Worm (Caenorhabditis elegans) whole organism, mixed stage, embryonic: Measurements from ENCODE around the gene tmem-131.

Source experiments
- bed-3 ChIP-seq: fragments of 200-800 bp; sonication (Bioruptor generic); optimal IDR thresholded peaks from 3 replicates; lab custom pipeline; 2018; ENCODE audit warnings: mild to moderate bottlenecking, missing genetic modification characterization, moderate library complexity, missing compliant biosample characterization
- ces-1 ChIP-seq: fragments of 150-350 bp; optimal IDR thresholded peaks from 2 replicates; lab custom pipeline; 2014; ENCODE audit warnings: missing biosample characterization, missing genetic modification reagents, missing genetic modification characterization
- lin-13 ChIP-seq: fragments of 150-350 bp; optimal IDR thresholded peaks from 2 replicates; lab custom pipeline; 2014; ENCODE audit warnings: missing biosample characterization, missing genetic modification characterization
- snpc-4 ChIP-seq: fragments of 150-350 bp; optimal IDR thresholded peaks from 2 replicates; lab custom pipeline; 2014; ENCODE audit warnings: missing biosample characterization, missing genetic modification characterization
- tbx-8 ChIP-seq: fragments of 200-800 bp; sonication (Bioruptor generic); optimal IDR thresholded peaks from 2 replicates; lab custom pipeline; 2018; ENCODE audit warnings: mild to moderate bottlenecking, missing genetic modification characterization, moderate library complexity, missing compliant biosample characterization
- unc-39 ChIP-seq: fragments of 150-350 bp; optimal IDR thresholded peaks from 2 replicates; lab custom pipeline; 2014; ENCODE audit warnings: missing biosample characterization, missing genetic modification characterization
- unc-62 ChIP-seq: fragments of 150-350 bp; optimal IDR thresholded peaks from 2 replicates; lab custom pipeline; 2014; ENCODE audit warnings: missing biosample characterization, missing genetic modification reagents, missing genetic modification characterization

DNA sequence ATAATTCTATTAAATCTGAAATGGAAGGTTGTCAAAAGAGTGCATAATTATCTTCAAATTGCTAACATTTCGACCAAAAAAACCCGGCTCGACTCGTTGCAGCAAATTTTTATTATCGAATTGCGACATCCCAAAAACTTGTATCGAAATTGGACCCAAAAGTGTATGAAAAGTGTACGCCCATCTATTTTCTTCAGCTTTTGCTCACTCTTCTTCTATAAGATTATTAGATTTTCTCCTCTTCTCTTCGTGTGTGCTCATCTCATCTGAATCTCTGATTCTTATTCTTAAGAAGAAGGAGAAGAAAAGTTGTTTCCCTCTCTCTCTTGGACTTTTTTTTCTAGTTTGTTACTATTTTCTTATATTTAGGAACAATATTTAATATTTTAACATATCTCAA lies 30.7 kb downstream of the tmem-131 start:
- TF ChIP-seq tbx-8 (GFP tag; lab: Kevin White, UChicago): no peak
- no peak for TF ChIP-seq bed-3 (GFP tag; lab: Kevin White, UChicago)
- peak; percentile 95 for TF ChIP-seq ces-1 (GFP tag; lab: Kevin White, UChicago)
- TF ChIP-seq unc-62 (GFP tag; lab: Kevin White, UChicago): no peak
- no peak for TF ChIP-seq unc-39 (tag; lab: Kevin White, UChicago)
- no peak for TF ChIP-seq snpc-4 (tag; lab: Kevin White, UChicago)
- TF ChIP-seq lin-13 (tag; lab: Kevin White, UChicago): no peak
